Worm (Caenorhabditis elegans): ENCODE measurements around the gene nhr-105.

Gene nhr-105

ce11 chrIV:7052135-7052534, 2.2 kb downstream of the nhr-105 start:
- TF ChIP-seq ceh-6 (GFP tag; optimal IDR thresholded peaks at IDR 0.05) (no peak), zip-5 (tag; optimal IDR thresholded peaks at IDR 0.05) (no peak), unc-55 (GFP tag; optimal IDR thresholded peaks at IDR 0.05) (no peak), ceh-2 (tag; optimal IDR thresholded peaks at IDR 0.05) (no peak), ceh-48 (tag; optimal IDR thresholded peaks at IDR 0.05) (no peak), sdc-2 (tag; optimal IDR thresholded peaks at IDR 0.05) (no peak), hlh-13 (GFP tag; optimal IDR thresholded peaks at IDR 0.05) (no peak)

ce11 chrIV:7057677-7058076, 7.7 kb downstream of the nhr-105 start, which contains the start of gene srx-50:
srx-50 (plus strand) TSS chrIV:7057977.
- TF ChIP-seq fkh-10 (GFP tag; optimal IDR thresholded peaks at IDR 0.05) (no peak), sdc-2 (tag; optimal IDR thresholded peaks at IDR 0.05) (no peak), che-1 (tag; optimal IDR thresholded peaks at IDR 0.05) (no peak), ahr-1 (tag; optimal IDR thresholded peaks at IDR 0.05) (no peak), lin-11 (tag; optimal IDR thresholded peaks at IDR 0.05) (no peak), fkh-6 (tag; optimal IDR thresholded peaks at IDR 0.05) (no peak), rnt-1 (tag; optimal IDR thresholded peaks at IDR 0.05) (no peak), sox-4 (tag; optimal IDR thresholded peaks at IDR 0.05) (no peak), nfya-1 (tag; optimal IDR thresholded peaks at IDR 0.05) (no peak), npax-4 (tag; optimal IDR thresholded peaks at IDR 0.05) (no peak), ceh-34 (tag; optimal IDR thresholded peaks at IDR 0.05) (no peak), hlh-8 (tag; optimal IDR thresholded peaks at IDR 0.05) (no peak), eyg-1 (tag; optimal IDR thresholded peaks at IDR 0.05) (no peak)

ce11 chrIV:7062697-7063096, 12.7 kb downstream of the nhr-105 start:
- TF ChIP-seq madf-2 (tag; optimal IDR thresholded peaks at IDR 0.05) (no peak), npax-4 (tag; optimal IDR thresholded peaks at IDR 0.05) (no peak), hlh-8 (tag; optimal IDR thresholded peaks at IDR 0.05) (no peak), F13H6.1 (tag; optimal IDR thresholded peaks at IDR 0.05) (no peak), unc-86 (tag; optimal IDR thresholded peaks at IDR 0.05) (no peak), odd-2 (tag; optimal IDR thresholded peaks at IDR 0.05) (no peak), hlh-6 (tag; optimal IDR thresholded peaks at IDR 0.05) (no peak), unc-42 (tag; optimal IDR thresholded peaks at IDR 0.05) (no peak)

ce11 chrIV:7065022-7065421, 15.1 kb downstream of the nhr-105 start, which contains the start of gene Y43B11AL.1:
Y43B11AL.1 (plus strand) TSS chrIV:7065322.
- TF ChIP-seq pha-2 (tag; optimal IDR thresholded peaks at IDR 0.05) (no peak), ceh-6 (GFP tag; optimal IDR thresholded peaks at IDR 0.05) (no peak), nhr-11 (tag; optimal IDR thresholded peaks at IDR 0.05) (no peak), sox-4 (tag; optimal IDR thresholded peaks at IDR 0.05) (no peak), dve-1 (tag; optimal IDR thresholded peaks at IDR 0.05) (no peak), pha-4 (tag; optimal IDR thresholded peaks at IDR 0.05) (no peak), sdc-2 (tag; optimal IDR thresholded peaks at IDR 0.05) (no peak), elt-4 (tag; optimal IDR thresholded peaks at IDR 0.05) (no peak), K09A11.1 (tag; optimal IDR thresholded peaks at IDR 0.05; ENCODE audit: insufficient read depth) (no peak), ceh-14 (tag; optimal IDR thresholded peaks at IDR 0.05) (no peak), hlh-15 (tag; optimal IDR thresholded peaks at IDR 0.05) (no peak), hlh-13 (GFP tag; optimal IDR thresholded peaks at IDR 0.05) (no peak)

- TF ChIP-seq fax-1 (tag; optimal IDR thresholded peaks at IDR 0.05) = no peak
- no peak for TF ChIP-seq Y22D7AL.16 (tag; optimal IDR thresholded peaks at IDR 0.05)
- TF ChIP-seq C08G9.2 (tag; optimal IDR thresholded peaks at IDR 0.05) = no peak
- no peak for TF ChIP-seq ceh-31 (tag; optimal IDR thresholded peaks at IDR 0.05)
- no peak for TF ChIP-seq madf-2 (tag; optimal IDR thresholded peaks at IDR 0.05)
- no peak for TF ChIP-seq che-1 (tag; optimal IDR thresholded peaks at IDR 0.05)
- TF ChIP-seq ceh-9 (tag; optimal IDR thresholded peaks at IDR 0.05) = no peak
Observed at ce11 chrIV:7067446-7067845, 17.5 kb downstream of the nhr-105 start.
